Worm (Caenorhabditis elegans) whole organism, late embryonic: Measurements from ENCODE around the gene taf-9.

Source experiments
- ama-1 ChIP-seq: fragments of 150-350 bp; optimal IDR thresholded peaks from 2 replicates; lab custom pipeline; 2014
- ceh-24 ChIP-seq: sonication (generic microtip); optimal IDR thresholded peaks from 2 replicates; lab custom pipeline; 2016; ENCODE audit warnings: mild to moderate bottlenecking, missing genetic modification characterization, missing compliant biosample characterization
- ceh-45 ChIP-seq: fragments of 200-800 bp; sonication (Bioruptor generic); IDR thresholded peaks from 2 replicates; pipeline ENCODE4 v1.3.6; 2022; ENCODE audit warnings: missing genetic modification reagents, missing genetic modification characterization, missing compliant biosample characterization
- elt-2 ChIP-seq: sonication (generic microtip); optimal IDR thresholded peaks from 2 replicates; lab custom pipeline; 2016; ENCODE audit warnings: missing genetic modification reagents, missing genetic modification characterization, missing compliant biosample characterization
- fkh-10 ChIP-seq: fragments of 150-350 bp; optimal IDR thresholded peaks from 2 replicates; lab custom pipeline; 2014; ENCODE audit warnings: missing biosample characterization, missing genetic modification reagents, missing genetic modification characterization
- lin-11 ChIP-seq: fragments of 200-800 bp; sonication (Bioruptor generic); optimal IDR thresholded peaks from 2 replicates; lab custom pipeline; 2018; ENCODE audit warnings: mild to moderate bottlenecking, missing genetic modification characterization, missing compliant biosample characterization
- nhr-232 ChIP-seq: sonication (generic microtip); optimal IDR thresholded peaks from 2 replicates; lab custom pipeline; 2016; ENCODE audit warnings: missing genetic modification characterization, missing compliant biosample characterization
- pha-2 ChIP-seq: sonication (generic microtip); optimal IDR thresholded peaks from 2 replicates; lab custom pipeline; 2017; ENCODE audit warnings: mild to moderate bottlenecking, missing genetic modification characterization, missing compliant biosample characterization
- pha-4 ChIP-seq: fragments of 150-350 bp; optimal IDR thresholded peaks from 2 replicates; lab custom pipeline; 2018; ENCODE audit warnings: missing biosample characterization, missing genetic modification reagents, missing genetic modification characterization

DNA sequence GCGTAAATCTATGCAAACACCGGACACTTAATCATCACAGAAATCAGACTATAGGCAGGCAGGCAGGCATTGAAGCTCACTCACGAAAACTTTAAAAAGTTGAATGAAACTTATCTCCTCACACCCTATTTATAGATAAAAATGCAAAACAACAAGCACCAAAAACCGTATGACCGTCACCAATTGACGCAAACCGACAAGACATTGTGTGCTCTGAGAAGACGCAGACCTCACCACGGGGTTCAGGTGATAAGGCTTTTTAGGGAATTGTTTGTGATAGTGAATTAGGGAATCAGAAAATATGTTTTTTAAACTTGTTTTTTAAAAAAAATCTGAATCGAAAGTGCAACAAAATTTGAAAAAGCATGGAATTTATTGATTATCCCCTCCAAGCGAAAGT is 2.6 kb downstream of the taf-9 start, which contains the start of gene T12D8.5:
- no peak for TF ChIP-seq ama-1 (lab: Kevin White, UChicago)
- no peak for TF ChIP-seq pha-4 (tag; lab: Kevin White, UChicago)
- TF ChIP-seq elt-2 (tag; lab: Kevin White, UChicago) = peak; percentile 85
- TF ChIP-seq pha-2 (tag; lab: Kevin White, UChicago) = no peak
- no peak for TF ChIP-seq lin-11 (tag; lab: Kevin White, UChicago)
- no peak for TF ChIP-seq fkh-10 (GFP tag; lab: Kevin White, UChicago)
- TF ChIP-seq ceh-45 (GFP tag; lab: Robert Waterston, UW) = no peak
- TF ChIP-seq nhr-232 (tag; lab: Kevin White, UChicago) = no peak
- no peak for TF ChIP-seq ceh-24 (tag; lab: Kevin White, UChicago)
